Worm (Caenorhabditis elegans): Measurements from ENCODE around the gene tyra-3.
A peak's percentile ranks its signal among the peaks of the same experiment; 100 is the strongest.

tyra-3 gene

ce11 chrX:4992523-4992922, 44.7 kb downstream of the tyra-3 start:
- TF ChIP-seq hlh-17 (GFP tag; optimal IDR thresholded peaks at IDR 0.05; ENCODE audit: borderline replicate concordance) (no peak), ceh-8 (GFP tag; optimal IDR thresholded peaks at IDR 0.05) (no peak), unc-62 (GFP tag; optimal IDR thresholded peaks at IDR 0.05) (no peak), sup-37 (GFP tag; optimal IDR thresholded peaks at IDR 0.05) (no peak), egl-27 (tag; optimal IDR thresholded peaks at IDR 0.05) (no peak), pag-3 (tag; optimal IDR thresholded peaks at IDR 0.05; ENCODE audit: borderline replicate concordance, insufficient read depth) (no peak), dsc-1 (tag; optimal IDR thresholded peaks at IDR 0.05) (no peak), nhr-85 (tag) (no peak)

ce11 chrX:4997548-4998087, 49.8 kb downstream of the tyra-3 start, which contains the start of gene ZC8.6:
TSS of gene ZC8.6 (minus strand) at chrX:4997598.
- TF ChIP-seq alr-1 (tag; optimal IDR thresholded peaks at IDR 0.05; ENCODE audit: borderline replicate concordance) (no peak), skn-1 (tag; optimal IDR thresholded peaks at IDR 0.05) (no peak), pqm-1 (tag; optimal IDR thresholded peaks at IDR 0.05) (no peak), nhr-28 (tag; optimal IDR thresholded peaks at IDR 0.05) (no peak), unc-62 (GFP tag; optimal IDR thresholded peaks at IDR 0.05) (no peak), mep-1 (tag; optimal IDR thresholded peaks at IDR 0.05) (peak; percentile 68), C16A3.4 (tag; optimal IDR thresholded peaks at IDR 0.05) (peak; percentile 69), rnt-1 (tag; optimal IDR thresholded peaks at IDR 0.05) (peak; percentile 7), nhr-237 (tag; optimal IDR thresholded peaks at IDR 0.05) (no peak), ceh-82 (tag; optimal IDR thresholded peaks at IDR 0.05) (peak in 1 of 3 experiments; percentile 44), lin-14 (GFP tag; optimal IDR thresholded peaks at IDR 0.05) (peak; percentile 67), swsn-7 (tag; optimal IDR thresholded peaks at IDR 0.05) (no peak), fkh-4 (tag; optimal IDR thresholded peaks at IDR 0.05; ENCODE audit: borderline replicate concordance) (no peak), nhr-77 (tag; optimal IDR thresholded peaks at IDR 0.05) (peak; percentile 5), hlh-17 (GFP tag; optimal IDR thresholded peaks at IDR 0.05; ENCODE audit: borderline replicate concordance) (no peak), isw-1 (GFP tag; IDR thresholded peaks at IDR 0.05) (no peak), unc-98 (GFP tag; IDR thresholded peaks at IDR 0.05) (no peak), Y116A8C.19 (tag; optimal IDR thresholded peaks at IDR 0.05; ENCODE audit: borderline replicate concordance) (no peak), irx-1 (tag; optimal IDR thresholded peaks at IDR 0.05) (no peak), nhr-47 (tag; optimal IDR thresholded peaks at IDR 0.05) (peak; percentile 35), mdl-1 (tag; optimal IDR thresholded peaks at IDR 0.05) (peak in 1 of 2 experiments; percentile 36), snu-23 (GFP tag; optimal IDR thresholded peaks at IDR 0.05) (peak; percentile 57), ztf-4 (tag; optimal IDR thresholded peaks at IDR 0.05) (no peak), unc-130 (tag; optimal IDR thresholded peaks at IDR 0.05) (no peak), tbx-2 (tag; optimal IDR thresholded peaks at IDR 0.05) (peak; percentile 13), fkh-10 (GFP tag; optimal IDR thresholded peaks at IDR 0.05) (no peak), efl-3 (GFP tag; optimal IDR thresholded peaks at IDR 0.05) (no peak), ceh-8 (GFP tag; optimal IDR thresholded peaks at IDR 0.05) (no peak), zip-4 (GFP tag; optimal IDR thresholded peaks at IDR 0.05) (no peak), aly-2 (tag; optimal IDR thresholded peaks at IDR 0.05) (no peak), lin-35 (GFP tag; optimal IDR thresholded peaks at IDR 0.05) (peak; percentile 18 to 56), tlp-1 (tag; optimal IDR thresholded peaks at IDR 0.05) (no peak), snpc-4 (tag; optimal IDR thresholded peaks at IDR 0.05) (no peak), ets-5 (GFP tag; IDR thresholded peaks at IDR 0.05) (no peak), nhr-71 (tag; optimal IDR thresholded peaks at IDR 0.05) (peak; percentile 39), elt-2 (tag; optimal IDR thresholded peaks at IDR 0.05) (peak; percentile 4), dpl-1 (GFP tag; optimal IDR thresholded peaks at IDR 0.05) (peak in 1 of 3 experiments; percentile 52), ceh-88 (GFP tag; IDR thresholded peaks at IDR 0.05) (no peak), efl-1 (optimal IDR thresholded peaks at IDR 0.05) (peak in 1 of 2 experiments; percentile 10), efl-1 (GFP tag; optimal IDR thresholded peaks at IDR 0.05 in 1 of 2) (peak; percentile 35 to 88), hlh-4 (tag; optimal IDR thresholded peaks at IDR 0.05) (no peak), egl-27 (tag; optimal IDR thresholded peaks at IDR 0.05) (no peak), F16B12.6 (tag; optimal IDR thresholded peaks at IDR 0.05) (no peak), nhr-19 (GFP tag; conservative IDR thresholded peaks at IDR 0.05) (no peak), nhr-90 (tag; optimal IDR thresholded peaks at IDR 0.05; ENCODE audit: poor library complexity) (no peak), hpl-2 (GFP tag; optimal IDR thresholded peaks at IDR 0.05) (no peak)
